Worm (Caenorhabditis elegans): ENCODE results near the gene pqn-73.

pqn-73 gene

ce11 chrII:8561227-8561626, 20.7 kb downstream of the pqn-73 start, which contains the start of gene iff-2 (continued):
- peak; percentile 98 for TF ChIP-seq Y53G8AR.9 (GFP tag; conservative IDR thresholded peaks at IDR 0.05)
- TF ChIP-seq fkh-3 (tag; optimal IDR thresholded peaks at IDR 0.05), result no peak
- peak; percentile 78 for TF ChIP-seq tbp1 (GFP tag; optimal IDR thresholded peaks at IDR 0.05)
- no peak for TF ChIP-seq ceh-79 (tag; optimal IDR thresholded peaks at IDR 0.05)
- no peak for TF ChIP-seq mxl-1 (tag; optimal IDR thresholded peaks at IDR 0.05)
- peak; percentile 99 for TF ChIP-seq pha-4 (tag; optimal IDR thresholded peaks at IDR 0.05)
- TF ChIP-seq ama-1 (optimal IDR thresholded peaks at IDR 0.05), result peak; percentile 68
- no peak for TF ChIP-seq ama-1 (GFP tag; optimal IDR thresholded peaks at IDR 0.05)
- TF ChIP-seq madf-8 (GFP tag; conservative IDR thresholded peaks at IDR 0.05), result no peak
- TF ChIP-seq F22D6.2 (tag; optimal IDR thresholded peaks at IDR 0.05), result peak; percentile 90
- TF ChIP-seq akir-1 (GFP tag; optimal IDR thresholded peaks at IDR 0.05), result peak; percentile 36
- TF ChIP-seq ceh-58 (GFP tag; IDR thresholded peaks at IDR 0.05), result no peak
- peak; percentile 98 for TF ChIP-seq ztf-26 (tag; optimal IDR thresholded peaks at IDR 0.05)
- TF ChIP-seq F23B12.7 (tag; optimal IDR thresholded peaks at IDR 0.05; ENCODE audit: insufficient read depth), result peak; percentile 95
- peak; percentile 94 for TF ChIP-seq Y67H2A.10 (GFP tag; conservative IDR thresholded peaks at IDR 0.05)
- peak; percentile 39 for TF ChIP-seq ccch-3 (GFP tag; optimal IDR thresholded peaks at IDR 0.05)
- TF ChIP-seq Y95B8A.8 (GFP tag; IDR thresholded peaks at IDR 0.05), result peak; percentile 92
- peak; percentile 45; the same call in 1 of the 2 replicates for TF ChIP-seq aptf-2 (GFP tag; conservative IDR thresholded peaks at IDR 0.05)
- TF ChIP-seq F37B4.10 (GFP tag; IDR thresholded peaks at IDR 0.05), result 0 out of 2 replicates have a peak, but pooled peaks have one; percentile 74
- peak; percentile 65 for TF ChIP-seq T07F8.4 (tag; optimal IDR thresholded peaks at IDR 0.05)
- peak; percentile 93 for TF ChIP-seq ztf-3 (GFP tag; optimal IDR thresholded peaks at IDR 0.05)
- TF ChIP-seq T26A5.8 (tag; optimal IDR thresholded peaks at IDR 0.05), result no peak
- peak; percentile 73 for TF ChIP-seq dpl-1 (GFP tag; optimal IDR thresholded peaks at IDR 0.05)
- TF ChIP-seq snpc-3.4 (tag; optimal IDR thresholded peaks at IDR 0.05), result peak; percentile 18
- TF ChIP-seq ztf-6 (GFP tag; IDR thresholded peaks at IDR 0.05), result peak; percentile 95
- peak; percentile 95 for TF ChIP-seq atf-7 (tag; optimal IDR thresholded peaks at IDR 0.05)
- no peak for TF ChIP-seq hrde-1 (tag; optimal IDR thresholded peaks at IDR 0.05; ENCODE audit: borderline replicate concordance)
- peak; percentile 92 for TF ChIP-seq rcor-1 (GFP tag; IDR thresholded peaks at IDR 0.05)
- no peak for TF ChIP-seq sdz-38 (tag; optimal IDR thresholded peaks at IDR 0.05)
- peak; percentile 82 for TF ChIP-seq gei-17 (GFP tag; optimal IDR thresholded peaks at IDR 0.05)
- TF ChIP-seq F49E8.2 (tag; optimal IDR thresholded peaks at IDR 0.05; ENCODE audit: insufficient read depth), result no peak

ce11 chrII:8562002-8562401, 21.5 kb downstream of the pqn-73 start, which contains the start of gene F54C9.14:
F54C9.14 (plus strand) TSS chrII:8562302.
- TF ChIP-seq lin-40 (tag; optimal IDR thresholded peaks at IDR 0.05), result no peak
- TF ChIP-seq rec-8 (tag; optimal IDR thresholded peaks at IDR 0.05), result no peak
- no peak for TF ChIP-seq let-526 (GFP tag; IDR thresholded peaks at IDR 0.05)
- TF ChIP-seq ceh-91 (GFP tag; IDR thresholded peaks at IDR 0.05), result no peak
- no peak for TF ChIP-seq ztf-3 (GFP tag; optimal IDR thresholded peaks at IDR 0.05)
- TF ChIP-seq lin-26 (GFP tag; IDR thresholded peaks at IDR 0.05), result no peak
- no peak for TF ChIP-seq F23B12.7 (tag; optimal IDR thresholded peaks at IDR 0.05; ENCODE audit: insufficient read depth)
- TF ChIP-seq zfh-2 (GFP tag; conservative IDR thresholded peaks at IDR 0.05), result no peak
- no peak for TF ChIP-seq F22D6.2 (tag; optimal IDR thresholded peaks at IDR 0.05)
- TF ChIP-seq lir-1 (GFP tag; conservative IDR thresholded peaks at IDR 0.05), result no peak
- TF ChIP-seq F57A8.1 (GFP tag; optimal IDR thresholded peaks at IDR 0.05), result no peak
- no peak for TF ChIP-seq gei-17 (GFP tag; optimal IDR thresholded peaks at IDR 0.05)

Measured in whole organism, young adult.